Worm (Caenorhabditis elegans) whole organism, L2 larva: Measurements from ENCODE around the gene T12G3.4.
A peak's percentile ranks its signal among the peaks of the same experiment; 100 is the strongest.

Experiments used
- R02D3.7 ChIP-seq: fragments of 150-350 bp; optimal IDR thresholded peaks from 2 replicates; lab custom pipeline; 2014; ENCODE audit warnings: missing biosample characterization, missing genetic modification characterization
- blmp-1 ChIP-seq: sonication (generic microtip); optimal IDR thresholded peaks from 2 replicates; lab custom pipeline; 2017; ENCODE audit warnings: missing genetic modification characterization, mild to moderate bottlenecking, missing compliant biosample characterization, antibody characterized with exemption, moderate library complexity; ENCODE audit not compliant: insufficient read depth
- ceh-82 ChIP-seq: fragments of 150-350 bp; optimal IDR thresholded peaks from 2 replicates; lab custom pipeline; 2014; ENCODE audit warnings: missing biosample characterization, missing genetic modification characterization
- egl-27 ChIP-seq: sonication (generic microtip); optimal IDR thresholded peaks from 3 replicates; lab custom pipeline; 2017; ENCODE audit warnings: missing biosample characterization, missing genetic modification reagents, missing genetic modification characterization
- lin-39 ChIP-seq: fragments of 150-350 bp; optimal IDR thresholded peaks from 2 replicates; lab custom pipeline; 2014; ENCODE audit warnings: missing biosample characterization, missing genetic modification reagents, missing genetic modification characterization
- lsy-2 ChIP-seq, 2 experiments: fragments of 150-350 bp in 1 of 2; sonication (generic microtip) in 1 of 2; optimal IDR thresholded peaks; 2 replicates each; lab custom pipeline; 2014 to 2017; ENCODE audit warnings: missing biosample characterization in 2 of 2, missing genetic modification characterization in 2 of 2
- nhr-11 ChIP-seq: fragments of 150-350 bp; optimal IDR thresholded peaks from 2 replicates; lab custom pipeline; 2014; ENCODE audit warnings: missing biosample characterization, missing genetic modification characterization
- nhr-12 ChIP-seq: fragments of 150-350 bp; optimal IDR thresholded peaks from 2 replicates; lab custom pipeline; 2014; ENCODE audit warnings: missing biosample characterization, missing genetic modification characterization
- nhr-25 ChIP-seq: fragments of 150-350 bp; sonication (generic microtip); optimal IDR thresholded peaks from 3 replicates; lab custom pipeline; 2014; ENCODE audit warnings: missing biosample characterization, missing genetic modification characterization
- unc-62 ChIP-seq: fragments of 150-350 bp; optimal IDR thresholded peaks from 2 replicates; lab custom pipeline; 2014; ENCODE audit warnings: missing biosample characterization, missing genetic modification reagents, missing genetic modification characterization
- ztf-11 ChIP-seq: sonication (generic microtip); optimal IDR thresholded peaks from 2 replicates; lab custom pipeline; 2017; ENCODE audit warnings: missing biosample characterization, missing genetic modification characterization

DNA sequence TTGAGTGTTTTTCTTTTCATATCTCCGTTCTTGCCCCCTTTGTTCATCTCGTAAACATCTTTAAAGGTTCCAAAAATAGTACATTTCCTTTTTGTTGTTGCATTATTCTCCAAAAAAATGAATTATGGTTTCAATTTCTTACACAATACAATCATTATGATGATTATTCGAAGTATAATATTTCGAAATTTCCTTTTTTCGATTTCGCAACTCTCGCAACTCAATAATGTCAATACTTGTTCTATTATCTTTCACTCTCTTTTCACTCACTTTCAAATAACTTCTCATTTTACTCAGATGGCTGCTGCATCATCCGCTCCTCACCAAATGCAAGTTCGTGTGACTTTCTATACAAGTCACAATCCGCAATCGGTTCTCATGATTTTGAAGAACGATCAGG is 14.1 kb upstream of the T12G3.4 start, which contains the start of gene sqst-1:
- no peak for TF ChIP-seq R02D3.7 (tag; lab: Kevin White, UChicago)
- TF ChIP-seq egl-27 (tag; lab: Kevin White, UChicago) = no peak
- no peak for TF ChIP-seq nhr-25 (tag; lab: Kevin White, UChicago)
- no peak for TF ChIP-seq ztf-11
- TF ChIP-seq lin-39 (tag; lab: Kevin White, UChicago) = no peak
- TF ChIP-seq nhr-11 (tag; lab: Kevin White, UChicago) = no peak
- TF ChIP-seq ceh-82 (tag; lab: Kevin White, UChicago) = no peak
- TF ChIP-seq lsy-2 (tag; optimal IDR thresholded peaks at IDR 0.05; lab: Kevin White, UChicago) = peak in 1 of 2 experiments; percentile 20
- TF ChIP-seq unc-62 (GFP tag; lab: Kevin White, UChicago) = no peak
- no peak for TF ChIP-seq nhr-12 (tag; lab: Kevin White, UChicago)
- no peak for TF ChIP-seq blmp-1 (tag; lab: Kevin White, UChicago)
